Fruit fly (Drosophila melanogaster): ENCODE results near the gene sfl.
A peak's percentile ranks its signal among the peaks of the same experiment; 100 is the strongest.

The sfl gene

dm6 chr3L:6467691-6468329, 27.7 kb upstream of the sfl start (continued):
- TF ChIP-seq Dp (GFP tag; optimal IDR thresholded peaks at IDR 0.05): no peak
- peak; percentile 14 for TF ChIP-seq caup (GFP tag; optimal IDR thresholded peaks at IDR 0.05; ENCODE audit: severe bottlenecking)
- TF ChIP-seq CG17361 (GFP tag; IDR thresholded peaks at IDR 0.05): peak; percentile 90
- TF ChIP-seq CG6654 (GFP tag; optimal IDR thresholded peaks at IDR 0.05): peak; percentile 16
- peak; percentile 78 for TF ChIP-seq Hr3 (GFP tag; optimal IDR thresholded peaks at IDR 0.05)
- no peak for TF ChIP-seq Fer1 (GFP tag; optimal IDR thresholded peaks at IDR 0.05)
- TF ChIP-seq CG2889 (GFP tag; IDR thresholded peaks at IDR 0.05): 0 out of 3 replicates have a peak, but pooled peaks have one; percentile 36
- 0 out of 2 replicates have a peak, but pooled peaks have one; percentile 5 for TF ChIP-seq bowl (GFP tag; IDR thresholded peaks at IDR 0.05)
- TF ChIP-seq Deaf1 (tag; optimal IDR thresholded peaks at IDR 0.05): peak; percentile 26
- TF ChIP-seq Bgb (GFP tag; IDR thresholded peaks at IDR 0.05; ENCODE audit: partially characterized antibody): no peak
- no peak for TF ChIP-seq h (optimal IDR thresholded peaks at IDR 0.05)
- TF ChIP-seq CG17829 (tag; optimal IDR thresholded peaks at IDR 0.05): peak; percentile 86
- 0 out of 3 replicates have a peak, but pooled peaks have one; percentile 20 for TF ChIP-seq zfh1 (GFP tag; IDR thresholded peaks at IDR 0.05)
- TF ChIP-seq CG8388 (GFP tag; optimal IDR thresholded peaks at IDR 0.05): peak; percentile 84
- peak; percentile 86 for TF ChIP-seq CG10979 (tag; optimal IDR thresholded peaks at IDR 0.05)
- peak; percentile 50 for TF ChIP-seq BtbVII (GFP tag; optimal IDR thresholded peaks at IDR 0.05)
- TF ChIP-seq Dip3 (GFP tag; optimal IDR thresholded peaks at IDR 0.05): no peak
- peak; percentile 21 for TF ChIP-seq Mad (GFP tag; optimal IDR thresholded peaks at IDR 0.05)
- TF ChIP-seq E2f1 (GFP tag; IDR thresholded peaks at IDR 0.05): peak; percentile 49; the same call in 1 of the 2 replicates
- TF ChIP-seq CG5180 (GFP tag; optimal IDR thresholded peaks at IDR 0.05): no peak
- TF ChIP-seq Chrac-16 (GFP tag; optimal IDR thresholded peaks at IDR 0.05): peak; percentile 62
- TF ChIP-seq dpn (GFP tag; optimal IDR thresholded peaks at IDR 0.05): peak in 1 of 2 experiments; percentile 73
- TF ChIP-seq Ptx1 (GFP tag; IDR thresholded peaks at IDR 0.05): peak; percentile 75
- no peak for TF ChIP-seq MESR4 (GFP tag; optimal IDR thresholded peaks at IDR 0.05)
- TF ChIP-seq CG13775 (GFP tag; optimal IDR thresholded peaks at IDR 0.05): peak; percentile 65
- peak; percentile 68 for TF ChIP-seq fd96Cb (tag; optimal IDR thresholded peaks at IDR 0.05)
- peak; percentile 84 for TF ChIP-seq row (GFP tag; IDR thresholded peaks at IDR 0.05)
- TF ChIP-seq gcm (GFP tag; optimal IDR thresholded peaks at IDR 0.05): peak; percentile 74
- TF ChIP-seq cg (GFP tag; optimal IDR thresholded peaks at IDR 0.05): no peak
- no peak for TF ChIP-seq crc (GFP tag; optimal IDR thresholded peaks at IDR 0.05)
- TF ChIP-seq Mrtf (GFP tag; IDR thresholded peaks at IDR 0.05): no peak
- no peak for TF ChIP-seq CG18011 (GFP tag; optimal IDR thresholded peaks at IDR 0.05)
- TF ChIP-seq fu2 (GFP tag; optimal IDR thresholded peaks at IDR 0.05): no peak
- no peak for TF ChIP-seq Bteb2 (GFP tag; optimal IDR thresholded peaks at IDR 0.05)
- no peak for TF ChIP-seq Dad (GFP tag; optimal IDR thresholded peaks at IDR 0.05)
- TF ChIP-seq CG3407 (GFP tag; optimal IDR thresholded peaks at IDR 0.05): peak; percentile 44
- no peak for TF ChIP-seq knrl (GFP tag; IDR thresholded peaks at IDR 0.05; ENCODE audit: partially characterized antibody)
- no peak for TF ChIP-seq da (GFP tag; optimal IDR thresholded peaks at IDR 0.05)
- TF ChIP-seq scrt (GFP tag; optimal IDR thresholded peaks at IDR 0.05): no peak
- TF ChIP-seq CG4360 (GFP tag; IDR thresholded peaks at IDR 0.05): no peak
- peak; percentile 33 for TF ChIP-seq CG8290 (GFP tag; optimal IDR thresholded peaks at IDR 0.05)
- peak in 1 of 2 experiments; percentile 34 for TF ChIP-seq CG8290 (tag; optimal IDR thresholded peaks at IDR 0.05)
- no peak for TF ChIP-seq Usf (GFP tag; optimal IDR thresholded peaks at IDR 0.05)
- TF ChIP-seq CG10321 (GFP tag; IDR thresholded peaks at IDR 0.05): no peak
- TF ChIP-seq dan (GFP tag; IDR thresholded peaks at IDR 0.05): no peak; the same call in 1 of the 2 replicates
- TF ChIP-seq Fer2 (tag; optimal IDR thresholded peaks at IDR 0.05): peak; percentile 15
- TF ChIP-seq CrebB (tag; optimal IDR thresholded peaks at IDR 0.05): peak; percentile 15
- TF ChIP-seq exex (tag; optimal IDR thresholded peaks at IDR 0.05): no peak
- TF ChIP-seq CG15514 (GFP tag; optimal IDR thresholded peaks at IDR 0.05): no peak
- no peak for TF ChIP-seq CG7963 (GFP tag; IDR thresholded peaks at IDR 0.05; ENCODE audit: partially characterized antibody)
